Fruit fly (Drosophila melanogaster) whole organism, wandering third instar larva: ENCODE measurements around the gene COX7AL.

Experiments
- CG32264 ChIP-seq: fragments of 200-800 bp; sonication (Bioruptor generic); optimal IDR thresholded peaks from 2 replicates; lab custom pipeline; 2016; ENCODE audit warnings: missing biosample characterization, missing genetic modification characterization
- CG9705 ChIP-seq: fragments of 200-800 bp; sonication (Bioruptor generic); optimal IDR thresholded peaks from 2 replicates; lab custom pipeline; 2018; ENCODE audit warnings: missing biosample characterization, mild to moderate bottlenecking, missing genetic modification characterization
- CrebA ChIP-seq: fragments of 200-800 bp; sonication (Bioruptor generic); optimal IDR thresholded peaks from 2 replicates; lab custom pipeline; 2016; ENCODE audit warnings: missing biosample characterization, mild to moderate bottlenecking, missing genetic modification characterization, borderline replicate concordance
- Dfd ChIP-seq: fragments of >200 bp; optimal IDR thresholded peaks from 2 replicates; lab custom pipeline; 2017; ENCODE audit warnings: missing biosample characterization, missing genetic modification characterization
- Dif ChIP-seq: fragments of 200-275, 200-300 bp; sonication (Bioruptor generic); optimal IDR thresholded peaks from 2 replicates; lab custom pipeline; 2018; ENCODE audit warnings: missing biosample characterization, missing genetic modification characterization; ENCODE audit not compliant: partially characterized antibody
- GATAd ChIP-seq: sonication (Bioruptor generic); optimal IDR thresholded peaks from 2 replicates; lab custom pipeline; 2016; ENCODE audit warnings: missing biosample characterization, missing genetic modification characterization
- HLH106 ChIP-seq: fragments of 200-800 bp; optimal IDR thresholded peaks from 3 replicates; lab custom pipeline; 2019; ENCODE audit warnings: missing biosample characterization, mild to moderate bottlenecking, missing genetic modification characterization, moderate library complexity
- Hnf4 ChIP-seq: fragments of 200-800 bp; sonication (Bioruptor generic); optimal IDR thresholded peaks from 2 replicates; lab custom pipeline; 2016; ENCODE audit warnings: missing biosample characterization, mild to moderate bottlenecking, missing genetic modification characterization
- Hr83 ChIP-seq: fragments of 200-300 bp; sonication (Bioruptor generic); optimal IDR thresholded peaks from 2 replicates; lab custom pipeline; 2016; ENCODE audit warnings: missing biosample characterization, mild to moderate bottlenecking, missing genetic modification characterization, moderate library complexity; ENCODE audit not compliant: poor library complexity, severe bottlenecking
- Mio ChIP-seq: sonication (Bioruptor generic); optimal IDR thresholded peaks from 2 replicates; lab custom pipeline; 2016; ENCODE audit warnings: missing biosample characterization, missing genetic modification characterization
- N ChIP-seq: fragments of >200 bp; optimal IDR thresholded peaks from 2 replicates; lab custom pipeline; 2018; ENCODE audit warnings: missing biosample characterization, missing external identifiers, missing genetic modification characterization
- OdsH ChIP-seq: fragments of 200-800 bp; sonication (Bioruptor generic); optimal IDR thresholded peaks from 2 replicates; lab custom pipeline; 2016; ENCODE audit warnings: missing biosample characterization, mild to moderate bottlenecking, missing genetic modification characterization
- Rel ChIP-seq, 2 experiments: fragments of 200-800 bp; sonication (Bioruptor generic) in 1 of 2; optimal IDR thresholded peaks; 2 replicates in 1 of 2; 3 replicates in 1 of 2; lab custom pipeline; 2016 to 2019; ENCODE audit warnings: mild to moderate bottlenecking in 2 of 2, missing biosample characterization in 2 of 2, missing genetic modification characterization in 2 of 2, moderate library complexity in 1 of 2
- Sp1 ChIP-seq: fragments of 200-800 bp; sonication (Bioruptor generic); optimal IDR thresholded peaks from 3 replicates; lab custom pipeline; 2019; ENCODE audit warnings: missing biosample characterization, mild to moderate bottlenecking, missing genetic modification characterization, moderate library complexity
- br ChIP-seq: fragments of 200-800 bp; sonication (Bioruptor generic); optimal IDR thresholded peaks from 2 replicates; lab custom pipeline; 2016; ENCODE audit warnings: missing biosample characterization, missing genetic modification characterization
- dl ChIP-seq, 2 experiments: fragments of 175-275, 200-275 bp in 1 of 2; fragments of 200-275 bp in 1 of 2; sonication (Bioruptor generic); optimal IDR thresholded peaks; lab custom pipeline; 2018; ENCODE audit warnings: mild to moderate bottlenecking in 2 of 2, missing biosample characterization in 2 of 2, missing genetic modification characterization in 2 of 2, moderate library complexity in 2 of 2; ENCODE audit not compliant: partially characterized antibody in 2 of 2, insufficient read depth in 1 of 2
- dmrt93B ChIP-seq: fragments of 200-800 bp; sonication (Bioruptor generic); optimal IDR thresholded peaks from 2 replicates; lab custom pipeline; 2018; ENCODE audit warnings: missing biosample characterization, mild to moderate bottlenecking, missing genetic modification characterization
- ey ChIP-seq: fragments of 200-800 bp; sonication (Bioruptor generic); optimal IDR thresholded peaks from 2 replicates; lab custom pipeline; 2016; ENCODE audit warnings: missing biosample characterization, missing genetic modification characterization
- foxo ChIP-seq, 2 experiments: fragments of 200-800 bp; sonication (Bioruptor generic); optimal IDR thresholded peaks; 2 replicates in 1 of 2; 3 replicates in 1 of 2; lab custom pipeline; 2016 to 2017; ENCODE audit warnings: missing biosample characterization in 2 of 2, missing genetic modification characterization in 2 of 2
- h ChIP-seq: fragments of 200-800 bp; sonication (Bioruptor generic); optimal IDR thresholded peaks from 3 replicates; lab custom pipeline; 2016; ENCODE audit warnings: missing biosample characterization, mild to moderate bottlenecking, missing genetic modification characterization
- jim ChIP-seq: fragments of 175-275, 200-325 bp; sonication (Bioruptor generic); optimal IDR thresholded peaks from 2 replicates; lab custom pipeline; 2016; ENCODE audit warnings: missing biosample characterization, mild to moderate bottlenecking, missing genetic modification characterization
- lola ChIP-seq: fragments of >200 bp; optimal IDR thresholded peaks from 2 replicates; lab custom pipeline; 2017; ENCODE audit warnings: missing biosample characterization, missing genetic modification characterization
- pan ChIP-seq: fragments of >200 bp; optimal IDR thresholded peaks from 2 replicates; lab custom pipeline; 2017
- psq ChIP-seq: fragments of 200-800 bp; sonication (Bioruptor generic); optimal IDR thresholded peaks from 3 replicates; lab custom pipeline; 2017; ENCODE audit warnings: missing biosample characterization, mild to moderate bottlenecking, missing genetic modification characterization, moderate library complexity
- sage ChIP-seq: fragments of 200-800 bp; sonication (Bioruptor generic); optimal IDR thresholded peaks from 2 replicates; lab custom pipeline; 2016; ENCODE audit warnings: missing biosample characterization, mild to moderate bottlenecking, missing genetic modification characterization
- usp ChIP-seq: fragments of >200 bp; optimal IDR thresholded peaks from 2 replicates; lab custom pipeline; 2017; ENCODE audit warnings: missing biosample characterization, missing genetic modification characterization
- woc ChIP-seq: sonication (Bioruptor generic); optimal IDR thresholded peaks from 2 replicates; lab custom pipeline; 2016; ENCODE audit warnings: missing biosample characterization, mild to moderate bottlenecking, missing genetic modification characterization

Gene COX7AL

DNA sequence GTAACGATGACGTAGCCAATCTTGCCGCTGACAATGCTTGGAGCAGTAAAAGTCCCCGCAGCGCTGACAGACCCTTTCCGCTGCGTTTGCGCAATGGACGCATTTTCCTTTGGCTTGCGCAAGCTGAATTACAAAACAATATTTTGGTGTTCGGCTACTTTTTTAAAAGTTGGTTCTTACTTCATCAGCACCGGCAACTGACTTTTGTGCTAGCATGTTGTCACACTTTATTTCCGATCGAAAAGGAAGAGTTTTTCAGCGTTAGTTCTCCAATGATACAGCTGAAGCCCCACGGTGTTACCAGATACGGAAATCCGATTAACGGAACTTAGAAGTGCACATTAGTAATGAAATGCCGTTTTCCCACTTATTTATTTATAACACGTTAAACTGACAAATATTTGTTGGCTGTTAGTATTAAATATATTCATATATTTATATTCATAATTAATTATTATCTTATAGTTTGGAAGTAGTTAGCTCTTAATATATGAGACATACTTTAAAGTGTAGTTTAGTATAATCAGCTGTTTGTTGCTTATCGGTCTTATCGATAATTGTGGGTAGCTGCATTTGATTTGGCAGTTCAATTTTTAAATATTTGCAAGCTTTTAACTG lies 18.9 kb downstream of the COX7AL start, which contains the start of the genes Veneno and CG7963:
Veneno (minus strand) TSS at position 296 of the 618 bp plus-strand sequence.
CG7963 (plus strand) TSS at position 568 of the 618 bp plus-strand sequence.
- no peak for TF ChIP-seq Rel (GFP tag; optimal IDR thresholded peaks at IDR 0.05; lab: Kevin White, UChicago)
- TF ChIP-seq Rel (tag; optimal IDR thresholded peaks at IDR 0.05; lab: Kevin White, UChicago): peak; percentile 79
- peak; percentile 31 for TF ChIP-seq HLH106 (tag; lab: Kevin White, UChicago)
- TF ChIP-seq N: peak; percentile 64
- peak in 1 of 2 experiments; percentile 16 for TF ChIP-seq foxo (GFP tag; optimal IDR thresholded peaks at IDR 0.05; lab: Kevin White, UChicago)
- no peak for TF ChIP-seq lola (GFP tag; lab: Kevin White, UChicago)
- no peak for TF ChIP-seq Mio (GFP tag; lab: Kevin White, UChicago)

- TF ChIP-seq Sp1 (GFP tag; lab: Kevin White, UChicago): no peak
- no peak for TF ChIP-seq Dfd (GFP tag; lab: Kevin White, UChicago)
- TF ChIP-seq OdsH (GFP tag; lab: Kevin White, UChicago): no peak
- TF ChIP-seq N: no peak
- no peak for TF ChIP-seq dmrt93B
- TF ChIP-seq Hnf4 (GFP tag; lab: Kevin White, UChicago): no peak
- TF ChIP-seq pan (lab: Kevin White, UChicago): no peak
- no peak for TF ChIP-seq GATAd
- no peak for TF ChIP-seq lola (GFP tag; lab: Kevin White, UChicago)
- no peak for TF ChIP-seq br (GFP tag; lab: Kevin White, UChicago)
Observed at dm6 chr3R:8368553-8368952, 25.1 kb downstream of the COX7AL start.

DNA sequence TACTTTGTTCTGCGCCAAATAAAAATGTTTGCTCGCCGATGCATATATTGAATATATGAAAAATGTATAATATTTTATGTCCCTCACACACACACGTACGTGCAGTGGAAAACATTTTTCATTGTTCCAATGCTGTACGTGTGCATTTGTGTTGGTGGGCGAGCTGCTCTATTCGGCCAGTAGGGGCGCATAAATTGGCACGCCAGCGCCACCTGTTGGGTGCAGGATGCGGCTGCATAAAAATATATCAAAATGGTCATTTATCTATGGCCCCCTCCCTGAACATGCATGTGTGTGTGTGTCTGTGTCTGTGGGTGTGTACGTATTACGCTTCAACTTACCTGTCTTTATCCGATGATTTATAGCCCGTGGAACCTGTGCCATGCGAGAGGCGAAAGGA lies 46.2 kb downstream of the COX7AL start:
- TF ChIP-seq Hr83 (GFP tag; lab: Kevin White, UChicago): no peak
- TF ChIP-seq ey (GFP tag; lab: Kevin White, UChicago): no peak
- no peak for TF ChIP-seq CrebA (GFP tag; lab: Kevin White, UChicago)
- TF ChIP-seq OdsH (GFP tag; lab: Kevin White, UChicago): no peak
- no peak for TF ChIP-seq sage (GFP tag; lab: Kevin White, UChicago)
- no peak for TF ChIP-seq CG32264 (GFP tag; lab: Kevin White, UChicago)
- TF ChIP-seq woc (GFP tag; lab: Kevin White, UChicago): no peak
- no peak for TF ChIP-seq psq
- TF ChIP-seq dl (GFP tag; optimal IDR thresholded peaks at IDR 0.05; lab: Kevin White, UChicago; ENCODE audit: insufficient read depth in 1 of 2, partially characterized antibody in 2 of 2): no peak
- no peak for TF ChIP-seq h (GFP tag; lab: Kevin White, UChicago)
- no peak for TF ChIP-seq lola (GFP tag; lab: Kevin White, UChicago)
- TF ChIP-seq Dif (GFP tag; lab: Kevin White, UChicago): no peak
- TF ChIP-seq br (GFP tag; lab: Kevin White, UChicago): no peak
- no peak for TF ChIP-seq jim (GFP tag; lab: Kevin White, UChicago)
- TF ChIP-seq Mio (GFP tag; lab: Kevin White, UChicago): no peak
- no peak for TF ChIP-seq usp (GFP tag; lab: Kevin White, UChicago)
- no peak for TF ChIP-seq CG9705 (GFP tag; lab: Kevin White, UChicago)
- TF ChIP-seq dmrt93B: no peak
